Fruit fly (Drosophila melanogaster) whole organism: ENCODE data around the gene Gr5a.

Experiments used
- CG8478 ChIP-seq: fragments of >200 bp; optimal IDR thresholded peaks from 2 replicates; lab custom pipeline; 2018; ENCODE audit warnings: inconsistent platforms
- Dll ChIP-seq: fragments of >200 bp; optimal IDR thresholded peaks from 2 replicates; lab custom pipeline; 2017
- EcR ChIP-seq, 2 experiments: fragments of >200 bp; optimal IDR thresholded peaks; 2 replicates each; lab custom pipeline; 2017; ENCODE audit warnings: missing biosample characterization in 2 of 2, missing genetic modification characterization in 2 of 2, missing genetic modification reagents in 2 of 2
- pan ChIP-seq: fragments of >200 bp; optimal IDR thresholded peaks from 2 replicates; lab custom pipeline; 2017
- psq ChIP-seq: fragments of >200 bp; optimal IDR thresholded peaks from 2 replicates; lab custom pipeline; 2017
- usp ChIP-seq: fragments of >200 bp; optimal IDR thresholded peaks from 2 replicates; lab custom pipeline; 2017; ENCODE audit warnings: missing biosample characterization, missing genetic modification characterization, mixed read lengths

Gr5a gene

DNA sequence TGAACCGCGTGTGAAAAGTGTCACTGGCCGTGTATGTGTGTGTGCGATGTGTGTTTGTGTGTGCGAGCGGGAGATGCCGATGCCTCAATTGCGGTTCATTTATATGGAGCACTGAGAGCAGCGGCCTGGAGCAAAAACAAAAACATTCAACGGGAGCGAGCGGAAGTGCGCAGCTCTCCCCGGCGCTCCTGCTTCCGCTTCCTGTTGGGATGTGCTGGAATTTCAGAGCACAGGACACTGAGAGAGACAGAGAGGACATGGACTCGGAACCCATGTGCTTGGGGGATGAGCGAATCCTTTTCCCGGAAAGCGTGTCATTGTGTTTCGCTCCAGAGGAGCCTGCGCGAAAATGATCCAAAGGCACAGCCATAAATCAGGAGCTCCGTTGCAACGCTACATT is 16.2 kb upstream of the Gr5a start:
- no peak for TF ChIP-seq Dll
- TF ChIP-seq psq, result no peak
- no peak for TF ChIP-seq CG8478 (lab: Kevin White, UChicago)
- TF ChIP-seq EcR (GFP tag; optimal IDR thresholded peaks at IDR 0.05; lab: Kevin White, UChicago), result no peak
- no peak for TF ChIP-seq pan (lab: Kevin White, UChicago)
- no peak for TF ChIP-seq usp

DNA sequence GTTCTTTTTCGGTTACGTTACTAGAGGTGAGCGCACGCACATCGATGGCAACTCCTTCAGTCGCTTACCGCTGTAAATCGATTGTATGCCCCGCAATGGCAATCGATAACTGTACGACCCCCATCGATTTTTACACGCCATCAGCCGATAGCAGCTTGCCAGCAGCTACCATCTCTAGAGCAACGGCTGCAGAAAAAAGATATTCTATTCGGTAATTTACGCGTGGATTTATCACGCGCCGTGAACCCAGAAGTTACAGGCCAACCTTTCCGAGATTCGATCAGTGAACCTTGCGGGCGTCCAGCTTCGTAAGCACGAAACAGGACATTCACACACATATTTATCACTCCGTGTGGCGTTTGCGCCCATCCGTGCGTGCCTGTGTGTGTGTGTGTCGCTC is 14.5 kb upstream of the Gr5a start, which contains the start of the genes Sirt4 and CG4119:
Gene Sirt4 (minus strand): TSS at position 39 of the 400 bp plus-strand sequence.
Gene CG4119 (plus strand): TSS at position 151 of the 400 bp plus-strand sequence.
- TF ChIP-seq psq (no peak), pan (lab: Kevin White, UChicago) (no peak), EcR (GFP tag; optimal IDR thresholded peaks at IDR 0.05; lab: Kevin White, UChicago) (no peak), CG8478 (lab: Kevin White, UChicago) (no peak), usp (no peak), Dll (no peak)

DNA sequence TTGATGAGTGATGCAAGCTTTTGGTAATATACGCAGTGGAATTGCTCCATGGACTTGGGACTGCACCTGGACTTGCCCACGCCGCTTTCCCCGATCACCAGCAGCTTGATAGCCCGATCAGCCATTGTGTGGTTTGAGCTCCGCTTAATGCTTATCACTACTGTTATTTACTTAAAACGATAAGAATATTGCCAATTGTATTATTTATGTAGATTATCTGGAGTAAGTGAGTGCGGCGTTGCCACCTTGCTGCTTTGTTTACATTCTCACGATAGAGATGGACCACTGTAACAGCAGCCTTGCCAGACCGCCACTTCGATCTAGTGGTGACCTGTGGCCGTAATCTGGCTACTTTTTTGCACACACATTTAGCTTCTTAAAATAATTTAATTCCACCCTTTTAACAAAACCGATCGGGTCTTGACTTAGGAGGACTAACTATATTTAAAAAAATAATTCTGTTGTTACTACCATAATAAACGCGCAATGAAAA is 8.8 kb upstream of the Gr5a start, which contains the start of gene Rab18:
Gene Rab18 (minus strand): TSS at position 276 of the 493 bp plus-strand sequence.
- TF ChIP-seq EcR (GFP tag; optimal IDR thresholded peaks at IDR 0.05; lab: Kevin White, UChicago), result no peak
- TF ChIP-seq psq, result no peak
- TF ChIP-seq usp, result no peak
- no peak for TF ChIP-seq Dll
- TF ChIP-seq CG8478 (lab: Kevin White, UChicago), result no peak
- no peak for TF ChIP-seq pan (lab: Kevin White, UChicago)

dm6 chrX:5672243-5673051 is 8.0 kb upstream of the Gr5a start, which contains the start of gene RpL35:
Gene RpL35 (plus strand): TSS chrX:5672401.
- no peak for TF ChIP-seq psq
- no peak for TF ChIP-seq CG8478 (lab: Kevin White, UChicago)

DNA sequence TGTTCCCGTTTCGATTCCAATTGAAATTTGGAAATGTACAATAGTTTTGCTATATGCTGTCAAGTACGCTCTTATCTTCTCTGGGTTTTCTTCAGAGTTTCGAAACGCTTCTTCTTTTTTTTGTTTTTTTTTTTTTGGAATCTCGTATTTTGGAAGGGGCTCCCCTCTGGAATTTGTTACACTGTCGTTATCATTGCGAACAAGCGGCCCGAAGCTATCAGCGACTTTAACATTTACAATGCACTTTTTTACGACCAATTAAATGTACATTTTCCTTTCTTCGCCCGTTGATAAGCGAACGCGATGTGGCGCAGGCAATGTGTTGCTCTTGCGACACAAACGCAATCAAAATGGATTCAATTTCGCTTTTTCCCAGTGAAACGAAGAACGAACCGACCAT is 3.6 kb upstream of the Gr5a start:
- TF ChIP-seq Dll, result no peak
- TF ChIP-seq CG8478 (lab: Kevin White, UChicago), result no peak
- no peak for TF ChIP-seq pan (lab: Kevin White, UChicago)
- no peak for TF ChIP-seq psq
- no peak for TF ChIP-seq EcR (GFP tag; optimal IDR thresholded peaks at IDR 0.05; lab: Kevin White, UChicago)
- TF ChIP-seq usp, result no peak

dm6 chrX:5677400-5678177 is 2.8 kb upstream of the Gr5a start:
- TF ChIP-seq CG8478 (lab: Kevin White, UChicago) (no peak), psq (no peak), pan (lab: Kevin White, UChicago) (no peak), EcR (GFP tag; optimal IDR thresholded peaks at IDR 0.05; lab: Kevin White, UChicago) (no peak), Dll (no peak), usp (no peak)

dm6 chrX:5678178-5678470 is 2.3 kb upstream of the Gr5a start:
- TF ChIP-seq EcR (GFP tag; optimal IDR thresholded peaks at IDR 0.05; lab: Kevin White, UChicago) (no peak), Dll (no peak), usp (no peak), pan (lab: Kevin White, UChicago) (no peak), CG8478 (lab: Kevin White, UChicago) (no peak)

- TF ChIP-seq psq, result no peak
- TF ChIP-seq EcR (GFP tag; optimal IDR thresholded peaks at IDR 0.05; lab: Kevin White, UChicago), result no peak
- TF ChIP-seq pan (lab: Kevin White, UChicago), result no peak
- TF ChIP-seq usp, result no peak
- no peak for TF ChIP-seq Dll
- no peak for TF ChIP-seq CG8478 (lab: Kevin White, UChicago)
These were observed 1.1 kb upstream of the Gr5a start for dm6 chrX:5679079-5679932.

dm6 chrX:5682940-5683339 is 2.5 kb downstream of the Gr5a start, which contains the start of gene CG42449:
Gene CG42449 (plus strand): TSS chrX:5683240.
- no peak for TF ChIP-seq Dll
- no peak for TF ChIP-seq usp
- no peak for TF ChIP-seq CG8478 (lab: Kevin White, UChicago)
- no peak for TF ChIP-seq EcR (GFP tag; optimal IDR thresholded peaks at IDR 0.05; lab: Kevin White, UChicago)
- no peak for TF ChIP-seq pan (lab: Kevin White, UChicago)

DNA sequence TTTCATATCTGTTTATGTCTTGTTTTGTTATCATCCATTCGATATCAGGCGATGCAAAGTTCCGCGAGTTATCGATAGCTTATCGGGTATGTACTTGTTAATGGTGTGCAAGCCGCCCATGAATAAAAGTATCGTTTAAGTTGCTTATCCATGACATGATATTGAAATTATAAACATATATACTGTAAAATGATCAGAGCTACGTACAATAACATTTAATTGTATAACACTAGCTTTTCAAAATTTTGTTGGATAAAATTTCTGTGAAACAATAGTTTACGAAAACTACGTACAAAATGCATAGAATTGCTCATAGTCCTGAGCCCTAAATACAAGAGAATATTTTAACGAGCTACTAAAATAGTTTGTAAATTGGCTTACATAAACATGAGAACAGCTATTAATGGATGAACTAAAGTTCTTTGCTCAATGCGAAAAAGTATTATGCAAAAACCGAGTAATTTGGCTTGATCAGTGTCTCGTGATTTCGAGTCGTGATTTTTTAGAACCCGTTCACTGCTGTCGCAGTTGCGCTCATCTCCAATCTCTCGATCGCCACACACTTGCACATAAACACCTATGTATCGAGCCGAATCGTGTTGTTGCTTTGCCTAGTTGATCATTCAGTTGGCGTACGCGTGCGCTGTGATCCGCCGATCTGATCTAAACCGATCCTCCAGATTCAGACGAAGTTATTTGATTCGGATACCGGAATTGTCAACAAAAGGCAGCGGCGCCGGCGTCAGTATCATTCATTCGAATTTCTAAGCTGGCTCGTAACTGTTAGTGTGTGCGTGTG is 9.2 kb downstream of the Gr5a start, which contains the start of the genes PGAP1 and cv:
Gene PGAP1 (minus strand): TSS at position 57 of the 799 bp plus-strand sequence.
Gene cv (plus strand): TSS at position 586 of the 799 bp plus-strand sequence.
- TF ChIP-seq EcR (GFP tag; optimal IDR thresholded peaks at IDR 0.05; lab: Kevin White, UChicago) (no peak), CG8478 (lab: Kevin White, UChicago) (no peak), psq (no peak), usp (no peak)

DNA sequence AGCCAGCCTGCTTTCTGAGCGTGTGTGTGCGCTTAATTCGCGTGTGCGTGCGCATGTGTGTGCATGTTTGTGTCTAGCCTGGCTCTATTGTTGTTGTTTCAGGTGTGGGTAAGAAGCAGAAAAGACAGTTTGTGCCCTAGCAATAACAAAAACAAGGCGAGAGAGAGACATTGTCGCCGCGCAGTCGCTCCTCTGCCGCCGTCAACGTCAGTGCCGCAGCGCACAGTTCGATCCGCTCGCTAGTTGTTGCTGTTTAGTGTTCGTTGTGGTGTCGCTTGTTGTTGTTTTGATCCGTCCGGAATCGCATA is 9.8 kb downstream of the Gr5a start:
- TF ChIP-seq usp (no peak), EcR (GFP tag; optimal IDR thresholded peaks at IDR 0.05; lab: Kevin White, UChicago) (no peak), pan (lab: Kevin White, UChicago) (no peak), CG8478 (lab: Kevin White, UChicago) (no peak), Dll (no peak), psq (no peak)
